Fruit fly (Drosophila melanogaster) whole organism, wandering third instar larva: ENCODE data around the gene Ppt1.

Source experiments
- CG32264 ChIP-seq: fragments of 200-800 bp; sonication (Bioruptor generic); optimal IDR thresholded peaks from 2 replicates; lab custom pipeline; 2016; ENCODE audit warnings: missing biosample characterization, missing genetic modification characterization
- HLH106 ChIP-seq: fragments of 200-800 bp; optimal IDR thresholded peaks from 3 replicates; lab custom pipeline; 2019; ENCODE audit warnings: missing biosample characterization, mild to moderate bottlenecking, missing genetic modification characterization, moderate library complexity
- Hr83 ChIP-seq: fragments of 200-300 bp; sonication (Bioruptor generic); optimal IDR thresholded peaks from 2 replicates; lab custom pipeline; 2016; ENCODE audit warnings: missing biosample characterization, mild to moderate bottlenecking, missing genetic modification characterization, moderate library complexity; ENCODE audit not compliant: poor library complexity, severe bottlenecking
- br ChIP-seq: fragments of 200-800 bp; sonication (Bioruptor generic); optimal IDR thresholded peaks from 2 replicates; lab custom pipeline; 2016; ENCODE audit warnings: missing biosample characterization, missing genetic modification characterization
- h ChIP-seq: fragments of 200-800 bp; sonication (Bioruptor generic); optimal IDR thresholded peaks from 3 replicates; lab custom pipeline; 2016; ENCODE audit warnings: missing biosample characterization, mild to moderate bottlenecking, missing genetic modification characterization
- psq ChIP-seq: fragments of 200-800 bp; sonication (Bioruptor generic); optimal IDR thresholded peaks from 3 replicates; lab custom pipeline; 2017; ENCODE audit warnings: missing biosample characterization, mild to moderate bottlenecking, missing genetic modification characterization, moderate library complexity
- woc ChIP-seq: sonication (Bioruptor generic); optimal IDR thresholded peaks from 2 replicates; lab custom pipeline; 2016; ENCODE audit warnings: missing biosample characterization, mild to moderate bottlenecking, missing genetic modification characterization

- TF ChIP-seq br (GFP tag; lab: Kevin White, UChicago) = peak; percentile 95
- peak; percentile 35 for TF ChIP-seq Hr83 (GFP tag; lab: Kevin White, UChicago)
- TF ChIP-seq psq = peak; percentile 85
- TF ChIP-seq HLH106 (tag; lab: Kevin White, UChicago) = peak; percentile 96
- TF ChIP-seq CG32264 (GFP tag; lab: Kevin White, UChicago) = peak; percentile 71
- TF ChIP-seq h (GFP tag; lab: Kevin White, UChicago) = peak; percentile 93
- peak; percentile 88 for TF ChIP-seq woc
Measured at dm6 chrX:8681189-8681821, 8.7 kb downstream of the Ppt1 start, which contains the start of gene CAH3.
